Worm (Caenorhabditis elegans) whole organism, L1 larva: ENCODE results near the gene srbc-7.

Source experiments
- C04F5.9 ChIP-seq: sonication (generic microtip); optimal IDR thresholded peaks from 2 replicates; lab custom pipeline; 2016; ENCODE audit warnings: missing genetic modification characterization, missing compliant biosample characterization
- F16B12.6 ChIP-seq: fragments of 150-350 bp; optimal IDR thresholded peaks from 2 replicates; lab custom pipeline; 2014; ENCODE audit warnings: missing biosample characterization, missing genetic modification characterization
- Y116A8C.19 ChIP-seq: sonication (generic microtip); optimal IDR thresholded peaks from 2 replicates; lab custom pipeline; 2016; ENCODE audit warnings: missing compliant biosample characterization, missing genetic modification characterization, borderline replicate concordance
- aha-1 ChIP-seq: fragments of 150-350 bp; optimal IDR thresholded peaks from 2 replicates; lab custom pipeline; 2014; ENCODE audit warnings: missing biosample characterization, missing genetic modification characterization
- alr-1 ChIP-seq: fragments of 200-800 bp; sonication (Bioruptor generic); optimal IDR thresholded peaks from 2 replicates; lab custom pipeline; 2018; ENCODE audit warnings: borderline replicate concordance, mild to moderate bottlenecking, missing genetic modification characterization, missing compliant biosample characterization
- aly-2 ChIP-seq: fragments of 150-350 bp; optimal IDR thresholded peaks from 2 replicates; lab custom pipeline; 2014; ENCODE audit warnings: missing biosample characterization, missing genetic modification characterization
- ama-1 ChIP-seq: fragments of 150-350 bp; optimal IDR thresholded peaks from 2 replicates; lab custom pipeline; 2014
- blmp-1 ChIP-seq: fragments of 150-350 bp; optimal IDR thresholded peaks from 2 replicates; lab custom pipeline; 2014; ENCODE audit warnings: missing biosample characterization, missing genetic modification characterization
- ceh-63 ChIP-seq: fragments of 200-800 bp; sonication (Bioruptor generic); optimal IDR thresholded peaks from 2 replicates; lab custom pipeline; 2018; ENCODE audit warnings: mild to moderate bottlenecking, missing genetic modification characterization, missing compliant biosample characterization
- ceh-8 ChIP-seq: fragments of 200-800 bp; sonication (Bioruptor generic); optimal IDR thresholded peaks from 2 replicates; lab custom pipeline; 2018; ENCODE audit warnings: mild to moderate bottlenecking, missing genetic modification characterization, moderate library complexity, missing compliant biosample characterization
- ceh-82 ChIP-seq, 3 experiments: fragments of 150-350 bp in 1 of 3; sonication (generic microtip) in 2 of 3; optimal IDR thresholded peaks; 2 replicates each; lab custom pipeline; 2014 to 2017; ENCODE audit warnings: missing biosample characterization in 3 of 3, missing genetic modification characterization in 3 of 3
- efl-3 ChIP-seq: fragments of 200-800 bp; sonication (Bioruptor generic); optimal IDR thresholded peaks from 2 replicates; lab custom pipeline; 2018; ENCODE audit warnings: mild to moderate bottlenecking, missing genetic modification characterization, missing compliant biosample characterization
- elt-2 ChIP-seq: sonication (generic microtip); optimal IDR thresholded peaks from 2 replicates; lab custom pipeline; 2016; ENCODE audit warnings: missing genetic modification characterization, mild to moderate bottlenecking, inconsistent platforms, missing compliant biosample characterization, missing genetic modification reagents
- ets-5 ChIP-seq: fragments of 200-800 bp; sonication (Bioruptor generic); IDR thresholded peaks from 2 replicates; pipeline ENCODE4 v1.3.6; 2022; ENCODE audit warnings: missing genetic modification characterization, missing compliant biosample characterization
- fkh-10 ChIP-seq: sonication (generic microtip); optimal IDR thresholded peaks from 2 replicates; lab custom pipeline; 2017; ENCODE audit warnings: missing biosample characterization, missing genetic modification reagents, missing genetic modification characterization
- fkh-4 ChIP-seq: sonication (generic microtip); optimal IDR thresholded peaks from 2 replicates; lab custom pipeline; 2016; ENCODE audit warnings: missing compliant biosample characterization, missing genetic modification characterization, borderline replicate concordance
- hlh-17 ChIP-seq: fragments of 200-800 bp; sonication (Bioruptor generic); optimal IDR thresholded peaks from 2 replicates; lab custom pipeline; 2018; ENCODE audit warnings: missing genetic modification characterization, mild to moderate bottlenecking, missing compliant biosample characterization, moderate library complexity, borderline replicate concordance
- hlh-4 ChIP-seq: sonication (generic microtip); optimal IDR thresholded peaks from 2 replicates; lab custom pipeline; 2016; ENCODE audit warnings: mild to moderate bottlenecking, missing genetic modification characterization, missing compliant biosample characterization
- hpl-2 ChIP-seq: fragments of 150-350 bp; optimal IDR thresholded peaks from 2 replicates; lab custom pipeline; 2014; ENCODE audit warnings: missing biosample characterization, missing genetic modification reagents, missing genetic modification characterization
- isw-1 ChIP-seq: fragments of 200-800 bp; sonication (Bioruptor generic); IDR thresholded peaks from 2 replicates; pipeline ENCODE4 v1.3.6; 2022; ENCODE audit warnings: missing genetic modification characterization, missing compliant biosample characterization
- jun-1 ChIP-seq: fragments of 150-350 bp; optimal IDR thresholded peaks from 2 replicates; lab custom pipeline; 2014; ENCODE audit warnings: missing biosample characterization, missing genetic modification reagents, missing genetic modification characterization
- lin-14 ChIP-seq: fragments of 200-800 bp; sonication (Bioruptor generic); optimal IDR thresholded peaks from 2 replicates; lab custom pipeline; 2018; ENCODE audit warnings: mild to moderate bottlenecking, missing genetic modification characterization, moderate library complexity, missing compliant biosample characterization
- lin-15B ChIP-seq: fragments of 150-350 bp; sonication (generic microtip); optimal IDR thresholded peaks from 3 replicates; lab custom pipeline; 2014; ENCODE audit warnings: missing biosample characterization, missing genetic modification characterization
- lin-39 ChIP-seq: fragments of 150-350 bp; optimal IDR thresholded peaks from 2 replicates; lab custom pipeline; 2014; ENCODE audit warnings: missing biosample characterization, missing genetic modification reagents, missing genetic modification characterization
- lir-3 ChIP-seq: sonication (generic microtip); optimal IDR thresholded peaks from 2 replicates; lab custom pipeline; 2016; ENCODE audit warnings: mild to moderate bottlenecking, missing genetic modification characterization, moderate library complexity, missing compliant biosample characterization; ENCODE audit not compliant: poor library complexity
- lsy-2 ChIP-seq, 2 experiments: fragments of 150-350 bp; optimal IDR thresholded peaks; 2 replicates each; lab custom pipeline; 2014; ENCODE audit warnings: missing biosample characterization in 2 of 2, missing genetic modification characterization in 2 of 2
- mef-2 ChIP-seq: fragments of 150-350 bp; optimal IDR thresholded peaks from 2 replicates; lab custom pipeline; 2014; ENCODE audit warnings: missing biosample characterization, missing genetic modification characterization
- nhr-12 ChIP-seq: sonication (generic microtip); optimal IDR thresholded peaks from 2 replicates; lab custom pipeline; 2017; ENCODE audit warnings: missing biosample characterization, missing genetic modification characterization
- nhr-19 ChIP-seq: fragments of 200-800 bp; sonication (Bioruptor generic); conservative IDR thresholded peaks from 2 replicates; pipeline ENCODE4 v1.3.6; 2022; ENCODE audit warnings: missing genetic modification characterization, missing compliant biosample characterization
- nhr-20 ChIP-seq: sonication (generic microtip); optimal IDR thresholded peaks from 2 replicates; lab custom pipeline; 2016; ENCODE audit warnings: mild to moderate bottlenecking, missing genetic modification characterization, missing compliant biosample characterization
- nhr-237 ChIP-seq: fragments of 150-350 bp; optimal IDR thresholded peaks from 2 replicates; lab custom pipeline; 2014; ENCODE audit warnings: missing biosample characterization, missing genetic modification characterization
- nhr-71 ChIP-seq: sonication (generic microtip); optimal IDR thresholded peaks from 2 replicates; lab custom pipeline; 2016; ENCODE audit warnings: mild to moderate bottlenecking, missing genetic modification characterization, moderate library complexity, missing compliant biosample characterization
- nhr-77 ChIP-seq: fragments of 150-350 bp; optimal IDR thresholded peaks from 2 replicates; lab custom pipeline; 2014; ENCODE audit warnings: missing biosample characterization, missing genetic modification characterization
- nhr-84 ChIP-seq: sonication (generic microtip); optimal IDR thresholded peaks from 2 replicates; lab custom pipeline; 2017; ENCODE audit warnings: missing biosample characterization, missing genetic modification characterization
- pax-3 ChIP-seq: fragments of 200-800 bp; sonication (Bioruptor generic); optimal IDR thresholded peaks from 2 replicates; lab custom pipeline; 2018; ENCODE audit warnings: mild to moderate bottlenecking, missing genetic modification characterization, moderate library complexity, missing compliant biosample characterization
- rnt-1 ChIP-seq: sonication (generic microtip); optimal IDR thresholded peaks from 2 replicates; lab custom pipeline; 2016; ENCODE audit warnings: mild to moderate bottlenecking, missing genetic modification characterization, moderate library complexity, missing compliant biosample characterization
- skn-1 ChIP-seq: fragments of 150-350 bp; optimal IDR thresholded peaks from 2 replicates; lab custom pipeline; 2014; ENCODE audit warnings: missing biosample characterization, missing genetic modification characterization
- snpc-4 ChIP-seq: fragments of 150-350 bp; optimal IDR thresholded peaks from 2 replicates; lab custom pipeline; 2014; ENCODE audit warnings: missing biosample characterization, missing genetic modification characterization
- snu-23 ChIP-seq: sonication (generic microtip); optimal IDR thresholded peaks from 2 replicates; lab custom pipeline; 2016; ENCODE audit warnings: missing genetic modification characterization, missing compliant biosample characterization
- sox-4 ChIP-seq: sonication (generic microtip); optimal IDR thresholded peaks from 2 replicates; lab custom pipeline; 2016; ENCODE audit warnings: missing genetic modification characterization, missing compliant biosample characterization
- sup-37 ChIP-seq: fragments of 200-800 bp; sonication (Bioruptor generic); optimal IDR thresholded peaks from 2 replicates; lab custom pipeline; 2018; ENCODE audit warnings: mild to moderate bottlenecking, missing genetic modification characterization, missing compliant biosample characterization
- tlp-1 ChIP-seq: fragments of 150-350 bp; optimal IDR thresholded peaks from 2 replicates; lab custom pipeline; 2014; ENCODE audit warnings: missing biosample characterization, missing genetic modification characterization
- unc-130 ChIP-seq: fragments of 150-350 bp; optimal IDR thresholded peaks from 2 replicates; lab custom pipeline; 2017; ENCODE audit warnings: missing biosample characterization, missing genetic modification characterization, inconsistent platforms
- unc-30 ChIP-seq: sonication (generic microtip); optimal IDR thresholded peaks from 2 replicates; lab custom pipeline; 2017; ENCODE audit warnings: missing biosample characterization, missing genetic modification characterization
- unc-62 ChIP-seq: fragments of 150-350 bp; optimal IDR thresholded peaks from 2 replicates; lab custom pipeline; 2014; ENCODE audit warnings: missing biosample characterization, missing genetic modification reagents, missing genetic modification characterization
- unc-86 ChIP-seq: sonication (generic microtip); optimal IDR thresholded peaks from 2 replicates; lab custom pipeline; 2016; ENCODE audit warnings: missing genetic modification characterization, missing compliant biosample characterization
- unc-98 ChIP-seq: fragments of 200-800 bp; sonication (Bioruptor generic); IDR thresholded peaks from 2 replicates; pipeline ENCODE4 v1.3.6; 2022; ENCODE audit warnings: missing genetic modification characterization, missing compliant biosample characterization
- xbp-1 ChIP-seq: sonication (generic microtip); optimal IDR thresholded peaks from 2 replicates; lab custom pipeline; 2016; ENCODE audit warnings: missing genetic modification characterization, missing compliant biosample characterization
- zag-1 ChIP-seq: fragments of 150-350 bp; optimal IDR thresholded peaks from 2 replicates; lab custom pipeline; 2014; ENCODE audit warnings: missing biosample characterization, missing genetic modification characterization
- zip-4 ChIP-seq: fragments of 200-800 bp; sonication (Bioruptor generic); optimal IDR thresholded peaks from 2 replicates; lab custom pipeline; 2018; ENCODE audit warnings: mild to moderate bottlenecking, missing genetic modification characterization, moderate library complexity, missing compliant biosample characterization
- ztf-11 ChIP-seq, 2 experiments: sonication (generic microtip); optimal IDR thresholded peaks; 2 replicates each; lab custom pipeline; 2016 to 2017; ENCODE audit warnings: missing genetic modification characterization in 2 of 2, missing biosample characterization in 1 of 2, missing compliant biosample characterization in 1 of 2

srbc-7 gene

ce11 chrV:7472815-7473214 lies 14.6 kb downstream of the srbc-7 start, which contains the start of gene str-28:
Gene str-28 (minus strand): TSS chrV:7472915.
- TF ChIP-seq skn-1 (no peak), Y116A8C.19 (tag; lab: Kevin White, UChicago) (no peak), nhr-71 (no peak), unc-86 (tag; lab: Kevin White, UChicago) (no peak), nhr-84 (tag; lab: Kevin White, UChicago) (no peak), pax-3 (tag; lab: Kevin White, UChicago) (no peak), ceh-82 (tag; optimal IDR thresholded peaks at IDR 0.05; lab: Kevin White, UChicago) (no peak)
- TF ChIP-seq, all 84 proteins: peak for 0

ce11 chrV:7465509-7465908 lies 21.9 kb downstream of the srbc-7 start, which contains the start of gene F25E5.1:
Gene F25E5.1 (plus strand): TSS chrV:7465884.
- no peak for TF ChIP-seq Y116A8C.19 (tag; lab: Kevin White, UChicago)
- peak; percentile 38 for TF ChIP-seq sox-4
- TF ChIP-seq lin-15B (tag; lab: Kevin White, UChicago) = peak; percentile 31
- TF ChIP-seq lin-14 (GFP tag; lab: Kevin White, UChicago) = peak; percentile 93
- no peak for TF ChIP-seq sup-37 (GFP tag; lab: Kevin White, UChicago)
- TF ChIP-seq nhr-84 (tag; lab: Kevin White, UChicago) = no peak
- TF ChIP-seq nhr-12 (tag; lab: Kevin White, UChicago) = no peak
- TF ChIP-seq aha-1 (tag; lab: Kevin White, UChicago) = no peak
- peak; percentile 80 for TF ChIP-seq nhr-71
- no peak for TF ChIP-seq alr-1 (tag; lab: Kevin White, UChicago)
- TF ChIP-seq unc-130 (tag; lab: Kevin White, UChicago) = no peak
- TF ChIP-seq elt-2 (tag; lab: Kevin White, UChicago) = peak; percentile 33
- TF ChIP-seq ztf-11 (tag; optimal IDR thresholded peaks at IDR 0.05; lab: Kevin White, UChicago) = peak in 1 of 2 experiments; percentile 72
- no peak for TF ChIP-seq ets-5 (GFP tag; lab: Robert Waterston, UW)
- peak; percentile 70 for TF ChIP-seq nhr-19
- no peak for TF ChIP-seq ceh-63 (GFP tag; lab: Kevin White, UChicago)
- no peak for TF ChIP-seq aly-2 (tag; lab: Kevin White, UChicago)
- TF ChIP-seq hlh-4 = no peak
- no peak for TF ChIP-seq zag-1 (tag; lab: Kevin White, UChicago)
- TF ChIP-seq fkh-10 = no peak
- TF ChIP-seq xbp-1 (tag; lab: Kevin White, UChicago) = peak; percentile 59
- no peak for TF ChIP-seq unc-62 (GFP tag; lab: Kevin White, UChicago)
- TF ChIP-seq nhr-20 (tag; lab: Kevin White, UChicago) = peak; percentile 71
- TF ChIP-seq C04F5.9 = no peak
- peak; percentile 47 for TF ChIP-seq snpc-4 (tag; lab: Kevin White, UChicago)
- TF ChIP-seq F16B12.6 (tag; lab: Kevin White, UChicago) = peak; percentile 42
- no peak for TF ChIP-seq ama-1 (lab: Kevin White, UChicago)
- peak; percentile 18 for TF ChIP-seq ceh-8
- no peak for TF ChIP-seq zip-4
- TF ChIP-seq nhr-237 (tag; lab: Kevin White, UChicago) = no peak
- TF ChIP-seq lir-3 = peak; percentile 86
- peak; percentile 93 for TF ChIP-seq rnt-1 (tag; lab: Kevin White, UChicago)
- TF ChIP-seq ceh-82 (tag; optimal IDR thresholded peaks at IDR 0.05; lab: Kevin White, UChicago) = peak; percentile 42 to 73 (median 65)
- TF ChIP-seq fkh-4 (tag; lab: Kevin White, UChicago) = peak; percentile 30
- TF ChIP-seq jun-1 = peak; percentile 2
- TF ChIP-seq nhr-77 = peak; percentile 34
- TF ChIP-seq unc-98 = peak; percentile 61
- no peak for TF ChIP-seq tlp-1 (tag; lab: Kevin White, UChicago)
- TF ChIP-seq hlh-17 = no peak
- no peak for TF ChIP-seq lin-39
- TF ChIP-seq snu-23 (GFP tag; lab: Kevin White, UChicago) = peak; percentile 76
- TF ChIP-seq efl-3 (GFP tag; lab: Kevin White, UChicago) = no peak
- TF ChIP-seq hpl-2 (GFP tag; lab: Kevin White, UChicago) = no peak
- TF ChIP-seq isw-1 (GFP tag; lab: Robert Waterston, UW) = peak; percentile 57
- peak; percentile 37 for TF ChIP-seq blmp-1 (tag; lab: Kevin White, UChicago)
- peak; percentile 55 to 75 for TF ChIP-seq lsy-2 (tag; optimal IDR thresholded peaks at IDR 0.05; lab: Kevin White, UChicago)
- TF ChIP-seq unc-30 = no peak
- TF ChIP-seq mef-2 (tag; lab: Kevin White, UChicago) = no peak
